Worm (Caenorhabditis elegans) whole organism, young adult: ENCODE data around the gene Y69A2AR.46.

Source experiments
- B0035.1 ChIP-seq: sonication (generic microtip); optimal IDR thresholded peaks from 2 replicates; lab custom pipeline; 2016; ENCODE audit warnings: missing genetic modification characterization, mild to moderate bottlenecking, missing compliant biosample characterization, missing genotype, missing genetic modification reagents
- F33H1.4 ChIP-seq: fragments of 200-800 bp; sonication (Bioruptor generic); IDR thresholded peaks from 2 replicates; pipeline ENCODE4 v1.3.6; 2022; ENCODE audit warnings: missing genetic modification reagents, missing genetic modification characterization, missing compliant biosample characterization
- F52B5.7 ChIP-seq: sonication (generic microtip); optimal IDR thresholded peaks from 2 replicates; lab custom pipeline; 2016; ENCODE audit warnings: mild to moderate bottlenecking, missing genetic modification characterization, missing compliant biosample characterization
- F57A8.1 ChIP-seq: fragments of 200-800 bp; sonication (Bioruptor generic); optimal IDR thresholded peaks from 2 replicates; lab custom pipeline; 2018; ENCODE audit warnings: mild to moderate bottlenecking, missing genetic modification characterization, moderate library complexity, missing compliant biosample characterization
- K12H6.12 ChIP-seq: fragments of 200-800 bp; sonication (Bioruptor generic); optimal IDR thresholded peaks from 2 replicates; lab custom pipeline; 2018; ENCODE audit warnings: mild to moderate bottlenecking, missing genetic modification characterization, missing compliant biosample characterization
- T07F8.4 ChIP-seq: sonication (generic microtip); optimal IDR thresholded peaks from 2 replicates; lab custom pipeline; 2016; ENCODE audit warnings: mild to moderate bottlenecking, missing genetic modification characterization, moderate library complexity, missing compliant biosample characterization
- Y53G8AR.9 ChIP-seq: fragments of 200-800 bp; sonication (Bioruptor generic); conservative IDR thresholded peaks from 2 replicates; pipeline ENCODE4 v1.3.6; 2022; ENCODE audit warnings: missing genetic modification reagents, missing genetic modification characterization, missing compliant biosample characterization
- Y56A3A.18 ChIP-seq: fragments of 200-800 bp; sonication (Bioruptor generic); IDR thresholded peaks from 2 replicates; pipeline ENCODE4 v1.3.6; 2022; ENCODE audit warnings: missing genetic modification reagents, missing genetic modification characterization, missing compliant biosample characterization
- Y79H2A.3 ChIP-seq: fragments of 200-800 bp; sonication (Bioruptor generic); conservative IDR thresholded peaks from 2 replicates; pipeline ENCODE4 v1.3.6; 2022; ENCODE audit warnings: missing genetic modification reagents, missing genetic modification characterization, missing compliant biosample characterization
- attf-5 ChIP-seq: fragments of 200-800 bp; sonication (Bioruptor generic); optimal IDR thresholded peaks from 2 replicates; lab custom pipeline; 2018; ENCODE audit warnings: mild to moderate bottlenecking, missing genetic modification characterization, missing compliant biosample characterization
- attf-6 ChIP-seq: fragments of 200-800 bp; sonication (Bioruptor generic); IDR thresholded peaks from 2 replicates; pipeline ENCODE4 v1.3.6; 2022; ENCODE audit warnings: missing genetic modification reagents, missing genetic modification characterization, missing compliant biosample characterization
- cebp-2 ChIP-seq: fragments of 200-800 bp; sonication (Bioruptor generic); IDR thresholded peaks from 2 replicates; pipeline ENCODE4 v1.3.6; 2022; ENCODE audit warnings: missing genetic modification characterization, missing compliant biosample characterization
- ceh-91 ChIP-seq: fragments of 200-800 bp; sonication (Bioruptor generic); IDR thresholded peaks from 2 replicates; pipeline ENCODE4 v1.3.6; 2022; ENCODE audit warnings: missing genetic modification reagents, missing genetic modification characterization, missing compliant biosample characterization
- chd-7 ChIP-seq: sonication (generic microtip); optimal IDR thresholded peaks from 2 replicates; lab custom pipeline; 2016; ENCODE audit warnings: mild to moderate bottlenecking, missing genetic modification characterization, moderate library complexity, missing compliant biosample characterization
- dox-1 ChIP-seq: fragments of 200-800 bp; sonication (Bioruptor generic); IDR thresholded peaks from 2 replicates; pipeline ENCODE4 v1.3.6; 2022; ENCODE audit warnings: missing genetic modification reagents, missing genetic modification characterization, missing compliant biosample characterization
- egrh-3 ChIP-seq: fragments of 200-800 bp; sonication (Bioruptor generic); IDR thresholded peaks from 2 replicates; pipeline ENCODE4 v1.3.6; 2022; ENCODE audit warnings: missing genetic modification reagents, missing genetic modification characterization, missing compliant biosample characterization
- gei-17 ChIP-seq: fragments of 200-800 bp; sonication (Bioruptor generic); optimal IDR thresholded peaks from 2 replicates; lab custom pipeline; 2018; ENCODE audit warnings: mild to moderate bottlenecking, missing genetic modification characterization, missing compliant biosample characterization
- hlh-26 ChIP-seq: fragments of 200-800 bp; sonication (Bioruptor generic); conservative IDR thresholded peaks from 2 replicates; pipeline ENCODE4 v1.3.6; 2022; ENCODE audit warnings: missing genetic modification reagents, missing genetic modification characterization, missing compliant biosample characterization
- hmg-1.2 ChIP-seq: fragments of 200-800 bp; sonication (Bioruptor generic); IDR thresholded peaks from 2 replicates; pipeline ENCODE4 v1.3.6; 2022; ENCODE audit warnings: missing genetic modification reagents, missing genetic modification characterization, missing compliant biosample characterization
- lag-1 ChIP-seq: fragments of 200-800 bp; sonication (Bioruptor generic); IDR thresholded peaks from 2 replicates; pipeline ENCODE4 v1.3.6; 2022; ENCODE audit warnings: missing genetic modification reagents, missing genetic modification characterization, missing compliant biosample characterization
- let-526 ChIP-seq: fragments of 200-800 bp; sonication (Bioruptor generic); IDR thresholded peaks from 2 replicates; pipeline ENCODE4 v1.3.6; 2022; ENCODE audit warnings: missing genetic modification reagents, missing genetic modification characterization, missing compliant biosample characterization
- lin-35 ChIP-seq, 3 experiments: fragments of 150-350 bp in 2 of 3; sonication (generic microtip) in 1 of 3; optimal IDR thresholded peaks; 2 replicates each; lab custom pipeline; 2014 to 2018; ENCODE audit warnings: missing biosample characterization in 3 of 3, missing genetic modification characterization in 3 of 3, missing genetic modification reagents in 3 of 3
- lir-1 ChIP-seq: fragments of 200-800 bp; sonication (Bioruptor generic); conservative IDR thresholded peaks from 2 replicates; pipeline ENCODE4 v1.3.6; 2022; ENCODE audit warnings: missing genetic modification reagents, missing genetic modification characterization, missing compliant biosample characterization
- lsl-1 ChIP-seq: fragments of 200-800 bp; sonication (Bioruptor generic); optimal IDR thresholded peaks from 2 replicates; lab custom pipeline; 2018; ENCODE audit warnings: mild to moderate bottlenecking, missing genetic modification characterization, moderate library complexity, missing compliant biosample characterization
- madf-3 ChIP-seq: fragments of 200-800 bp; sonication (Bioruptor generic); IDR thresholded peaks from 2 replicates; pipeline ENCODE4 v1.3.6; 2022; ENCODE audit warnings: missing genetic modification reagents, missing genetic modification characterization, missing compliant biosample characterization
- madf-6 ChIP-seq: fragments of 200-800 bp; sonication (Bioruptor generic); IDR thresholded peaks from 2 replicates; pipeline ENCODE4 v1.3.6; 2022; ENCODE audit warnings: missing genetic modification reagents, missing genetic modification characterization, missing compliant biosample characterization
- nfyb-1 ChIP-seq: fragments of 200-800 bp; sonication (Bioruptor generic); IDR thresholded peaks from 2 replicates; pipeline ENCODE4 v1.3.6; 2022; ENCODE audit warnings: missing genetic modification reagents, missing genetic modification characterization, missing compliant biosample characterization
- nhr-27 ChIP-seq: fragments of 200-800 bp; sonication (Bioruptor generic); optimal IDR thresholded peaks from 2 replicates; lab custom pipeline; 2018; ENCODE audit warnings: mild to moderate bottlenecking, missing genetic modification characterization, moderate library complexity, missing compliant biosample characterization
- pbrm-1 ChIP-seq: fragments of 200-800 bp; sonication (Bioruptor generic); IDR thresholded peaks from 2 replicates; pipeline ENCODE4 v1.3.6; 2022; ENCODE audit warnings: missing genetic modification reagents, missing genetic modification characterization, missing compliant biosample characterization
- pha-4 ChIP-seq: fragments of 150-350 bp; sonication (generic microtip); optimal IDR thresholded peaks from 2 replicates; lab custom pipeline; 2014; ENCODE audit warnings: missing biosample characterization, missing genetic modification reagents, missing genetic modification characterization
- rec-8 ChIP-seq, 2 experiments: sonication (generic microtip); optimal IDR thresholded peaks; 2 replicates each; lab custom pipeline; 2016; ENCODE audit warnings: mild to moderate bottlenecking in 2 of 2, missing genetic modification characterization in 2 of 2, missing genetic modification reagents in 2 of 2, missing genotype in 2 of 2, missing biosample characterization in 1 of 2, missing compliant biosample characterization in 1 of 2, moderate library complexity in 1 of 2
- zim-3 ChIP-seq: sonication (generic microtip); optimal IDR thresholded peaks from 2 replicates; lab custom pipeline; 2017; ENCODE audit warnings: mild to moderate bottlenecking, missing genetic modification characterization, moderate library complexity, missing compliant biosample characterization
- ztf-18 ChIP-seq: sonication (generic microtip); optimal IDR thresholded peaks from 2 replicates; lab custom pipeline; 2016; ENCODE audit warnings: missing genotype, mild to moderate bottlenecking, missing genetic modification characterization, missing compliant biosample characterization

The Y69A2AR.46 gene

ce11 chrIV:2537741-2538140 lies 23.7 kb upstream of the Y69A2AR.46 start:
- TF ChIP-seq let-526 (GFP tag; lab: Robert Waterston, UW): no peak

DNA sequence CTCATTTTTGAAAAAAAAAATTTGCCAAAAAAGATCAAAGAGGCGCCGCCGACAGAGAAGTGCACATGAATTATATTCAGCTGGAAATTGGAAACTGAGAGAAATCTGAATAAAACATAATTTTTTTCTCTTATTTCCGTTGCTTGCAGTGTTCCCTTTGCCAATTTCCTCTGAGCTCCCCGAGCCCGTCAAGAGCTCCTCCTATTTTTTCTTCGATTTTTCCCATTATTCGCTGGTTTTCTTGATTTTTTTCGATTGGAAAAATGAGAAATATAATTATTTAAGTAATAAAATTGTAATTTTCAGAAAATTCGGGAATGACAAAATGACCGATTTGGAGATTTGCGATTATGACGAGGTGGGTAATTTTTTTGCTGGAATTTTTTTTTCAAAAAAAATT lies 19.5 kb upstream of the Y69A2AR.46 start, which contains the start of gene sprr-3:
Gene sprr-3, plus strand, starts transcription at position 301 of the 400 bp plus-strand sequence.
- TF ChIP-seq Y53G8AR.9 (GFP tag; lab: Robert Waterston, UW): no peak
- no peak for TF ChIP-seq lag-1 (GFP tag; lab: Robert Waterston, UW)
- no peak for TF ChIP-seq pha-4 (tag; lab: Kevin White, UChicago)
- TF ChIP-seq lsl-1 (GFP tag; lab: Kevin White, UChicago): no peak
- no peak for TF ChIP-seq K12H6.12
- no peak for TF ChIP-seq attf-5 (GFP tag; lab: Kevin White, UChicago)
- TF ChIP-seq Y56A3A.18 (GFP tag; lab: Robert Waterston, UW): no peak
- TF ChIP-seq F57A8.1 (GFP tag; lab: Kevin White, UChicago): no peak
- no peak for TF ChIP-seq madf-6 (GFP tag; lab: Robert Waterston, UW)
- TF ChIP-seq hlh-26 (GFP tag; lab: Robert Waterston, UW): no peak

DNA sequence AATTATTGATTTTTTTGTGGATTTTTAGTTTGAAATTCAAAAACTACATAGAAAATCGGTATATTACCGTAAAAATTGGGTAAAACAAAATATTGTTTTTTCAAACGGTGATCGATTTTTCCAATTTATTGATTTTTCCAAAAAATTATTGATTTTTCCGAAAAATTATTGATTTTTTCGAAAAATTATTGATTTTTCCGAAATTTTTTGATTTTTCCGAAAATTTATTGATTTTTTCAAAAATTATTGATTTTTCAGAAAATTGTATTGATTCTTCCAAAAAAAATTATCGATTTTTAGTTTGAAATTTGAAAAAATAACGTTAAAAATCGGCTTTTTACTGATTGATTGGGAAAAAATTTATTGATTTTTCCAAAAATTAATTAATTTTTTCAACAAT lies 12.7 kb upstream of the Y69A2AR.46 start:
- TF ChIP-seq hlh-26 (GFP tag; lab: Robert Waterston, UW) (no peak), gei-17 (no peak), chd-7 (no peak), Y56A3A.18 (GFP tag; lab: Robert Waterston, UW) (no peak), F33H1.4 (GFP tag; lab: Robert Waterston, UW) (no peak), nfyb-1 (GFP tag; lab: Robert Waterston, UW) (no peak), zim-3 (no peak), lin-35 (GFP tag; optimal IDR thresholded peaks at IDR 0.05; lab: Kevin White, UChicago) (no peak), cebp-2 (GFP tag; lab: Robert Waterston, UW) (no peak), lsl-1 (GFP tag; lab: Kevin White, UChicago) (no peak), pbrm-1 (GFP tag; lab: Robert Waterston, UW) (no peak), dox-1 (GFP tag; lab: Robert Waterston, UW) (no peak), T07F8.4 (no peak)

DNA sequence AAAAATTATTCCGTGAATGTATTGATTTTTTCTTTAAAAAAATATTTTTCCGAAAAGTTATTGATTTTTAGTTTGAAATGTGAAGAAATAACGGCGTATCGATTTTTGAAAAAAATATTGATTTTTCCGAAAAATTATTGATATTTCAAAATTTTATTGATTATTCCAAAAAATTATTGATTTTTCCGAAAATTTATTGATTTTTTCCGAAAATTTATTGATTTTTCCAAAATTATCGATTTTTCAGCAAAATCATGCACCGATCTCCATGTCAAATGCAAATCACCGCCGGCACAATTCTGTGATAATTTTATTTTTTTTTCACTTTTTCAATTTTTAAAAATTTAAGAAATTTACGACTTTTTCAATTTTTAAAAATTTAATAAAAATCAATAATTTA lies 11.9 kb upstream of the Y69A2AR.46 start:
- TF ChIP-seq hmg-1.2: no peak
- TF ChIP-seq B0035.1 (tag; lab: Kevin White, UChicago): no peak
- no peak for TF ChIP-seq gei-17

DNA sequence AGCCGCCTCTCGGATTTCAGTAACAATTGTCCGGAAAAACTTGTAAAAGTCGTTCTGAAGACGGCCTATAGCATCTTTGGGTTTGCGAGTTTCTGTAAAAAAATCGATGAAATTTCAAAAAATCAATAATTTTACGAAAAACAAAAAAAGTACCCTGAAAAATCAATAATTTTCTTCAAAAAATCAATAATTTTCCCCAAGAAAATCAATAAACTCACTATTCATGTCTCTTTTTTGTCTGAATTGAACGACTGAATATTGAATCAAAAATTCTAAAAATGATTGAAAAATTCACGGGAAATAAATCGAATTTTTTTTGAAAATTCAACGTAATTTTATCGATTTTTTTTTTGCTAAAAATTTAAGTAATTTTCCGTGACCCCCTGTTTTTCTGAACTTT lies 10.0 kb upstream of the Y69A2AR.46 start, which contains the start of gene Y69A2AR.23:
Gene Y69A2AR.23, minus strand, starts transcription at position 267 of the 400 bp plus-strand sequence.
- TF ChIP-seq attf-6 (GFP tag; lab: Robert Waterston, UW) (no peak), Y79H2A.3 (GFP tag; lab: Robert Waterston, UW) (no peak), F52B5.7 (no peak), egrh-3 (no peak), lir-1 (no peak), madf-3 (GFP tag; lab: Robert Waterston, UW) (no peak)

- TF ChIP-seq egrh-3: peak; percentile 59; the same call in 1 of the 2 replicates
- TF ChIP-seq ceh-91 (GFP tag; lab: Robert Waterston, UW): no peak
- no peak for TF ChIP-seq nhr-27 (tag; lab: Kevin White, UChicago)
- TF ChIP-seq ztf-18 (tag; lab: Kevin White, UChicago): no peak
- no peak for TF ChIP-seq rec-8 (tag; optimal IDR thresholded peaks at IDR 0.05; lab: Kevin White, UChicago)
Observed at ce11 chrIV:2551838-2552237, 9.6 kb upstream of the Y69A2AR.46 start.
